Fruit fly (Drosophila melanogaster): ENCODE measurements around the gene CG33003.

The CG33003 gene

dm6 chr2L:4375035-4376009 lies 25.4 kb upstream of the CG33003 start (continued):
- TF ChIP-seq Mes4 (GFP tag; optimal IDR thresholded peaks at IDR 0.05) (no peak), yki (optimal IDR thresholded peaks at IDR 0.05) (no peak), lbe (GFP tag; optimal IDR thresholded peaks at IDR 0.05) (no peak), bsh (GFP tag; optimal IDR thresholded peaks at IDR 0.05) (peak in 1 of 2 experiments; percentile 33), CG42726 (GFP tag; IDR thresholded peaks at IDR 0.05; ENCODE audit: partially characterized antibody) (no peak), Atf-2 (GFP tag; optimal IDR thresholded peaks at IDR 0.05) (no peak), B-H1 (GFP tag; IDR thresholded peaks at IDR 0.05) (no peak), CG7786 (GFP tag; optimal IDR thresholded peaks at IDR 0.05) (no peak), CG8478 (optimal IDR thresholded peaks at IDR 0.05) (no peak), CG9609 (GFP tag; optimal IDR thresholded peaks at IDR 0.05) (no peak), Mrtf (GFP tag; IDR thresholded peaks at IDR 0.05) (no peak; the same call in 2 of the 3 replicates), CG4328 (GFP tag; optimal IDR thresholded peaks at IDR 0.05) (no peak), mirr (GFP tag; optimal IDR thresholded peaks at IDR 0.05) (no peak), Fer3 (tag; optimal IDR thresholded peaks at IDR 0.05) (no peak), CG16813 (GFP tag; IDR thresholded peaks at IDR 0.05; ENCODE audit: partially characterized antibody) (no peak), exex (tag; optimal IDR thresholded peaks at IDR 0.05) (no peak), CG9932 (GFP tag; IDR thresholded peaks at IDR 0.05) (peak; percentile 32; the same call in 1 of the 2 replicates), ci (GFP tag; IDR thresholded peaks at IDR 0.05) (0 out of 3 replicates have a peak, but pooled peaks have one; percentile 28), oc (tag; optimal IDR thresholded peaks at IDR 0.05) (no peak), CG1529 (GFP tag; optimal IDR thresholded peaks at IDR 0.05) (no peak), luna (GFP tag; optimal IDR thresholded peaks at IDR 0.05) (no peak), Poxn (GFP tag; IDR thresholded peaks at IDR 0.05) (no peak), CG2875 (GFP tag; optimal IDR thresholded peaks at IDR 0.05) (no peak), CG1024 (GFP tag; IDR thresholded peaks at IDR 0.05) (no peak), Dip2 (GFP tag; IDR thresholded peaks at IDR 0.05) (no peak), CG16779 (GFP tag; IDR thresholded peaks at IDR 0.05) (no peak), Sin3A (optimal IDR thresholded peaks at IDR 0.05) (no peak), h (optimal IDR thresholded peaks at IDR 0.05) (no peak), pfk (GFP tag; optimal IDR thresholded peaks at IDR 0.05) (no peak), odd (GFP tag; optimal IDR thresholded peaks at IDR 0.05) (no peak), gce (GFP tag; IDR thresholded peaks at IDR 0.05) (no peak), da (GFP tag; optimal IDR thresholded peaks at IDR 0.05) (no peak), slp2 (GFP tag; optimal IDR thresholded peaks at IDR 0.05) (no peak), CG6791 (GFP tag; IDR thresholded peaks at IDR 0.05; ENCODE audit: partially characterized antibody) (no peak), CG31388 (GFP tag; optimal IDR thresholded peaks at IDR 0.05) (no peak), CG7928 (GFP tag; optimal IDR thresholded peaks at IDR 0.05) (no peak), CG12659 (GFP tag; optimal IDR thresholded peaks at IDR 0.05) (no peak), CG7271 (tag; optimal IDR thresholded peaks at IDR 0.05) (no peak), kni (GFP tag; optimal IDR thresholded peaks at IDR 0.05) (peak; percentile 43), CG3838 (GFP tag; optimal IDR thresholded peaks at IDR 0.05) (no peak), Jarid2 (GFP tag; optimal IDR thresholded peaks at IDR 0.05) (no peak), Atf3 (GFP tag; optimal IDR thresholded peaks at IDR 0.05) (no peak), row (GFP tag; IDR thresholded peaks at IDR 0.05) (no peak), Drgx (GFP tag; IDR thresholded peaks at IDR 0.05) (peak; percentile 23), CG7963 (GFP tag; IDR thresholded peaks at IDR 0.05; ENCODE audit: partially characterized antibody) (no peak), dm (GFP tag; optimal IDR thresholded peaks at IDR 0.05) (no peak), tll (GFP tag; optimal IDR thresholded peaks at IDR 0.05) (no peak), CG2712 (tag; optimal IDR thresholded peaks at IDR 0.05) (no peak), gem (tag; optimal IDR thresholded peaks at IDR 0.05) (no peak)
